Fruit fly (Drosophila melanogaster) whole organism, embryonic: ENCODE results near the gene CG14194.

ENCODE experiments used
- Asciz ChIP-seq: fragments of 200-800 bp; sonication (Bioruptor generic); optimal IDR thresholded peaks from 2 replicates; lab custom pipeline; 2017; ENCODE audit warnings: missing biosample characterization, mild to moderate bottlenecking, missing genetic modification characterization, missing genetic modification reagents
- Atf-2 ChIP-seq: fragments of 200-800 bp; sonication (Bioruptor generic); optimal IDR thresholded peaks from 2 replicates; lab custom pipeline; 2016; ENCODE audit warnings: missing biosample characterization, missing genetic modification characterization
- CG10274 ChIP-seq: fragments of 200-800 bp; sonication (Bioruptor generic); optimal IDR thresholded peaks from 3 replicates; lab custom pipeline; 2017; ENCODE audit warnings: missing biosample characterization, mild to moderate bottlenecking, missing genetic modification characterization
- CG10431 ChIP-seq: fragments of 200-800 bp; sonication (Bioruptor generic); optimal IDR thresholded peaks from 3 replicates; lab custom pipeline; 2018; ENCODE audit warnings: missing biosample characterization, mild to moderate bottlenecking, missing genetic modification characterization
- CG10654 ChIP-seq: fragments of 200-800 bp; sonication (Bioruptor generic); optimal IDR thresholded peaks from 2 replicates; lab custom pipeline; 2016; ENCODE audit warnings: missing biosample characterization, missing genetic modification characterization
- CG11085 ChIP-seq: fragments of 200-800 bp; sonication (Bioruptor generic); IDR thresholded peaks from 2 replicates; pipeline ENCODE4 v1.3.6; 2022; ENCODE audit warnings: missing biosample characterization, missing genetic modification characterization
- CG11504 ChIP-seq: fragments of 200-800 bp; sonication (Bioruptor generic); optimal IDR thresholded peaks from 3 replicates; lab custom pipeline; 2019; ENCODE audit warnings: missing biosample characterization, mild to moderate bottlenecking, missing genetic modification characterization, moderate library complexity
- CG11695 ChIP-seq: fragments of 200-800 bp; sonication (Bioruptor generic); IDR thresholded peaks from 3 replicates; pipeline ENCODE4 v1.3.6; 2022; ENCODE audit warnings: missing biosample characterization, missing genetic modification characterization
- CG12659 ChIP-seq: fragments of 200-800 bp; sonication (Bioruptor generic); optimal IDR thresholded peaks from 3 replicates; lab custom pipeline; 2017; ENCODE audit warnings: mild to moderate bottlenecking, missing biosample characterization, missing genetic modification reagents, missing genetic modification characterization
- CG13894 ChIP-seq: fragments of 200-800 bp; sonication (Bioruptor generic); optimal IDR thresholded peaks from 3 replicates; lab custom pipeline; 2018; ENCODE audit warnings: missing biosample characterization, mild to moderate bottlenecking, missing genetic modification characterization, moderate library complexity
- CG14667 ChIP-seq: fragments of 200-800 bp; sonication (Bioruptor generic); IDR thresholded peaks from 2 replicates; pipeline ENCODE4 v1.3.6; 2022; ENCODE audit warnings: missing biosample characterization, missing genetic modification characterization
- CG17359 ChIP-seq: fragments of 200-800 bp; sonication (Bioruptor generic); optimal IDR thresholded peaks from 3 replicates; lab custom pipeline; 2018; ENCODE audit warnings: missing biosample characterization, mild to moderate bottlenecking, missing genetic modification characterization, moderate library complexity
- CG17568 ChIP-seq: fragments of 200-800 bp; sonication (Bioruptor generic); optimal IDR thresholded peaks from 2 replicates; lab custom pipeline; 2018; ENCODE audit warnings: missing biosample characterization, mild to moderate bottlenecking, missing genetic modification characterization, moderate library complexity
- CG18599 ChIP-seq: fragments of 200-800 bp; sonication (Bioruptor generic); optimal IDR thresholded peaks from 3 replicates; lab custom pipeline; 2017; ENCODE audit warnings: missing biosample characterization, missing genetic modification characterization, mild to moderate bottlenecking, moderate library complexity, missing genetic modification reagents
- CG2889 ChIP-seq: fragments of 200-800 bp; sonication (Bioruptor generic); IDR thresholded peaks from 3 replicates; pipeline ENCODE4 v1.3.6; 2022; ENCODE audit warnings: missing biosample characterization, missing genetic modification characterization
- CG32532 ChIP-seq: fragments of 200-800 bp; sonication (Bioruptor generic); IDR thresholded peaks from 2 replicates; pipeline ENCODE4 v1.3.6; 2022; ENCODE audit warnings: missing biosample characterization, missing genetic modification characterization
- CG3281 ChIP-seq: fragments of 200-800 bp; sonication (Bioruptor generic); optimal IDR thresholded peaks from 3 replicates; lab custom pipeline; 2017; ENCODE audit warnings: missing biosample characterization, mild to moderate bottlenecking, missing genetic modification characterization
- CG34224 ChIP-seq: fragments of 200-800 bp; sonication (Bioruptor generic); IDR thresholded peaks from 3 replicates; pipeline ENCODE4 v1.3.6; 2022; ENCODE audit warnings: missing biosample characterization, missing genetic modification characterization; ENCODE audit not compliant: partially characterized antibody
- CG34376 ChIP-seq: fragments of 200-800 bp; sonication (Bioruptor generic); optimal IDR thresholded peaks from 2 replicates; lab custom pipeline; 2018; ENCODE audit warnings: missing biosample characterization, mild to moderate bottlenecking, missing genetic modification characterization
- CG4360 ChIP-seq: fragments of 200-800 bp; sonication (Bioruptor generic); IDR thresholded peaks from 2 replicates; pipeline ENCODE4 v1.3.6; 2022; ENCODE audit warnings: missing biosample characterization, missing genetic modification characterization
- CG6654 ChIP-seq: fragments of 200-800 bp; sonication (Bioruptor generic); optimal IDR thresholded peaks from 2 replicates; lab custom pipeline; 2017; ENCODE audit warnings: missing biosample characterization, mild to moderate bottlenecking, missing genetic modification characterization
- CG6765 ChIP-seq: fragments of 200-800 bp; sonication (Bioruptor generic); optimal IDR thresholded peaks from 3 replicates; lab custom pipeline; 2017; ENCODE audit warnings: missing biosample characterization, mild to moderate bottlenecking, missing genetic modification characterization
- CG8924 ChIP-seq: fragments of 200-800 bp; optimal IDR thresholded peaks from 3 replicates; lab custom pipeline; 2019; ENCODE audit warnings: missing biosample characterization, mild to moderate bottlenecking, missing genetic modification characterization, moderate library complexity
- CG8944 ChIP-seq: fragments of 200-800 bp; sonication (Bioruptor generic); optimal IDR thresholded peaks from 3 replicates; lab custom pipeline; 2016; ENCODE audit warnings: missing biosample characterization, missing genetic modification characterization
- D19B ChIP-seq: fragments of 200-800 bp; sonication (Bioruptor generic); optimal IDR thresholded peaks from 2 replicates; lab custom pipeline; 2017; ENCODE audit warnings: missing biosample characterization, mild to moderate bottlenecking, missing genetic modification characterization
- Fer1 ChIP-seq: fragments of 200-800 bp; sonication (Bioruptor generic); optimal IDR thresholded peaks from 2 replicates; lab custom pipeline; 2017; ENCODE audit warnings: missing biosample characterization, mild to moderate bottlenecking, missing genetic modification characterization
- HLHmδ ChIP-seq: fragments of 200-800 bp; sonication (Bioruptor generic); optimal IDR thresholded peaks from 2 replicates; lab custom pipeline; 2018; ENCODE audit warnings: missing biosample characterization, mild to moderate bottlenecking, missing genetic modification characterization, moderate library complexity
- HmgD ChIP-seq: fragments of 200-800 bp; sonication (Bioruptor generic); optimal IDR thresholded peaks from 3 replicates; lab custom pipeline; 2016; ENCODE audit warnings: missing biosample characterization, missing genetic modification characterization
- Hr51 ChIP-seq, 2 experiments: fragments of 200-800 bp; sonication (Bioruptor generic); optimal IDR thresholded peaks; 2 replicates in 1 of 2; 3 replicates in 1 of 2; lab custom pipeline; 2016 to 2018; ENCODE audit warnings: missing biosample characterization in 2 of 2, missing genetic modification characterization in 2 of 2, mild to moderate bottlenecking in 1 of 2, moderate library complexity in 1 of 2
- Myb ChIP-seq: fragments of 200-800 bp; sonication (Bioruptor generic); optimal IDR thresholded peaks from 2 replicates; lab custom pipeline; 2016; ENCODE audit warnings: missing biosample characterization, missing genetic modification characterization
- NK7.1 ChIP-seq: fragments of 200-800 bp; sonication (Bioruptor generic); optimal IDR thresholded peaks from 3 replicates; lab custom pipeline; 2016; ENCODE audit warnings: missing biosample characterization, missing genetic modification characterization
- Oli ChIP-seq: fragments of 200-800 bp; sonication (Bioruptor generic); optimal IDR thresholded peaks from 2 replicates; lab custom pipeline; 2018; ENCODE audit warnings: missing biosample characterization, mild to moderate bottlenecking, missing genetic modification characterization, moderate library complexity
- Optix ChIP-seq: fragments of 200-800 bp; sonication (Bioruptor generic); IDR thresholded peaks from 3 replicates; pipeline ENCODE4 v1.3.6; 2022; ENCODE audit warnings: missing biosample characterization, missing genetic modification characterization
- Sin3A ChIP-seq: fragments of >200 bp; optimal IDR thresholded peaks from 2 replicates; lab custom pipeline; 2018
- Tbp ChIP-seq: fragments of >200 bp; optimal IDR thresholded peaks from 2 replicates; lab custom pipeline; 2018; ENCODE audit warnings: missing biosample characterization, missing genetic modification characterization
- Xrp1 ChIP-seq: fragments of 200-800 bp; sonication (Bioruptor generic); IDR thresholded peaks from 2 replicates; pipeline ENCODE4 v1.3.6; 2022; ENCODE audit warnings: missing biosample characterization, missing genetic modification characterization
- YL-1 ChIP-seq: fragments of 200-800 bp; sonication (Bioruptor generic); optimal IDR thresholded peaks from 3 replicates; lab custom pipeline; 2017; ENCODE audit warnings: missing biosample characterization, mild to moderate bottlenecking, missing genetic modification characterization
- bcd ChIP-seq: fragments of 200-800 bp; sonication (Bioruptor generic); optimal IDR thresholded peaks from 2 replicates; lab custom pipeline; 2017; ENCODE audit warnings: missing biosample characterization, mild to moderate bottlenecking, missing genetic modification characterization
- cad ChIP-seq: fragments of >200 bp; optimal IDR thresholded peaks from 2 replicates; lab custom pipeline; 2017; ENCODE audit warnings: missing biosample characterization, missing genetic modification characterization
- dm ChIP-seq: fragments of 200-800 bp; sonication (Bioruptor generic); optimal IDR thresholded peaks from 3 replicates; lab custom pipeline; 2016; ENCODE audit warnings: missing biosample characterization, missing genetic modification characterization
- ems ChIP-seq: fragments of 200-800 bp; sonication (Bioruptor generic); optimal IDR thresholded peaks from 3 replicates; lab custom pipeline; 2016; ENCODE audit warnings: missing biosample characterization, missing genetic modification characterization
- ken ChIP-seq: fragments of 200-800 bp; sonication (Bioruptor generic); IDR thresholded peaks from 3 replicates; pipeline ENCODE4 v1.3.6; 2022; ENCODE audit warnings: missing biosample characterization, missing genetic modification characterization
- luna ChIP-seq: fragments of 200-800 bp; sonication (Bioruptor generic); optimal IDR thresholded peaks from 2 replicates; lab custom pipeline; 2016; ENCODE audit warnings: missing biosample characterization, missing genetic modification characterization
- mld ChIP-seq: fragments of 200-800 bp; sonication (Bioruptor generic); IDR thresholded peaks from 3 replicates; pipeline ENCODE4 v1.3.6; 2022; ENCODE audit warnings: missing biosample characterization, missing genetic modification characterization; ENCODE audit not compliant: partially characterized antibody
- nerfin-1 ChIP-seq: fragments of 200-800 bp; sonication (Bioruptor generic); optimal IDR thresholded peaks from 3 replicates; lab custom pipeline; 2019; ENCODE audit warnings: missing biosample characterization, mild to moderate bottlenecking, missing genetic modification characterization, moderate library complexity
- pnt ChIP-seq: fragments of 200-800 bp; sonication (Bioruptor generic); optimal IDR thresholded peaks from 3 replicates; lab custom pipeline; 2016; ENCODE audit warnings: missing biosample characterization, missing genetic modification characterization
- sc ChIP-seq, 3 experiments: fragments of >200 bp in 2 of 3; fragments of 200-800 bp in 1 of 3; sonication (Bioruptor generic) in 1 of 3; optimal IDR thresholded peaks; 2 replicates in 2 of 3; 3 replicates in 1 of 3; lab custom pipeline; 2017; ENCODE audit warnings: mild to moderate bottlenecking in 1 of 3, missing biosample characterization in 1 of 3, missing genetic modification characterization in 1 of 3, missing genetic modification reagents in 1 of 3
- slp2 ChIP-seq: fragments of 200-800 bp; sonication (Bioruptor generic); optimal IDR thresholded peaks from 2 replicates; lab custom pipeline; 2016; ENCODE audit warnings: missing biosample characterization, missing genetic modification characterization
- trh ChIP-seq: fragments of 200-800 bp; sonication (Bioruptor generic); optimal IDR thresholded peaks from 2 replicates; lab custom pipeline; 2016; ENCODE audit warnings: missing biosample characterization, missing genetic modification characterization

The CG14194 gene

DNA sequence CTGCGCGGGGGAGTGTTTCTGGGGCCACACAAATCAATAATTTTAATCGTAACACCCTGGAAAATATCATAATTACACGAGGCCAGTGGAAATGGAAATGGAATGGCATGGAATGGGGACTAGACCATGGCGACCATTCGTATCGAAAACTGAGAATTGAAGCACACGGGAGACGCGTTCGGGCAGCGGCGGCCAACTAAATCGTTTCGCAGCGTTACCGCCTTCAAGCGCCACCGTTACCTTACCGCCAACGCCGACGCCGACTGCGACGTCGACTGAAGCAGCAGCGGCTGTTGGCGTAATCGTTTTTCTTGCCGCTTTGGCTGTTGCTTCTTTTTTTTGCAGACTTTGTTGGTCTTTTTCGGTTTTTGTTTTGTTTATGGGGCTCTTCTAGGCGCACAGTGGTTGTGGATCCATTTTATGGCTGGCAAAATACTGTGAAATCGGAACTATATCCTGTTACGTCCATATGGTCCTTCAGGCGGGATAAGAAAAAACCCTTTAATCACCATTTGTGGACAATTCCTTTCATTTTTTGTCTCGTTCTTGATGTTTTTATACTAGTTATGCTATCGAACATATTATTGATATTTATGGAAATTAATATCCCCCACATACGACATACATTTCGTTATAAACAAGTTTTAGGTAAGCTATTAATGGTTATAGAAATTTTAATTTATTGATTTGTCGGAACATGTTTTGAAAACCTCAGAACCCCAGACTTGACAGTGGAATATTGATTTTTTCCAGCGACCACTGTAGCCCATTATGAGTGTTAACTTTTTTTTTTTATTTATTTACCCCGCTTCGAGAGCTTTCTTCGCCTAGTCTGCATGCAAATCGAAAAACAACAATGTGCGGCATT is 28.0 kb upstream of the CG14194 start (continued):
- TF ChIP-seq Optix (GFP tag; lab: Robert Waterston, UW) (no peak), CG8924 (no peak), CG17359 (tag; lab: Kevin White, UChicago) (no peak), sc (optimal IDR thresholded peaks at IDR 0.05; lab: Kevin White, UChicago) (no peak), sc (GFP tag; optimal IDR thresholded peaks at IDR 0.05; lab: Kevin White, UChicago) (no peak), NK7.1 (GFP tag; lab: Kevin White, UChicago) (no peak), dm (GFP tag; lab: Kevin White, UChicago) (no peak), Atf-2 (GFP tag; lab: Kevin White, UChicago) (no peak), cad (GFP tag; lab: Kevin White, UChicago) (no peak), CG8944 (no peak), trh (no peak), CG12659 (GFP tag; lab: Kevin White, UChicago) (no peak), HmgD (GFP tag; lab: Kevin White, UChicago) (no peak), CG6654 (GFP tag; lab: Kevin White, UChicago) (no peak), Xrp1 (no peak), CG34224 (GFP tag; lab: Robert Waterston, UW) (no peak), CG3281 (peak; percentile 17), HLHmδ (GFP tag; lab: Kevin White, UChicago) (no peak), ems (no peak), CG11085 (GFP tag; lab: Robert Waterston, UW) (no peak), CG13894 (tag; lab: Kevin White, UChicago) (peak; percentile 6), CG11504 (peak; percentile 49), bcd (GFP tag; lab: Kevin White, UChicago) (no peak), slp2 (GFP tag; lab: Kevin White, UChicago) (no peak), CG34376 (GFP tag; lab: Kevin White, UChicago) (no peak), CG2889 (GFP tag; lab: Robert Waterston, UW) (no peak), YL-1 (GFP tag; lab: Kevin White, UChicago) (no peak), Fer1 (GFP tag; lab: Kevin White, UChicago) (no peak), CG18599 (GFP tag; lab: Kevin White, UChicago) (no peak), CG4360 (GFP tag; lab: Robert Waterston, UW) (no peak), CG6765 (GFP tag; lab: Kevin White, UChicago) (no peak), luna (no peak), CG17568 (GFP tag; lab: Kevin White, UChicago) (no peak), Tbp (no peak), Myb (GFP tag; lab: Kevin White, UChicago) (no peak), CG32532 (no peak), CG14667 (GFP tag; lab: Robert Waterston, UW) (peak; percentile 35; the same call in 1 of the 2 replicates), CG11695 (GFP tag; lab: Robert Waterston, UW) (peak; percentile 10; the same call in 1 of the 3 replicates), Asciz (peak; percentile 0), CG10274 (GFP tag; lab: Kevin White, UChicago) (no peak), Oli (peak; percentile 41), ken (no peak), mld (GFP tag; lab: Robert Waterston, UW) (no peak), CG10654 (GFP tag; lab: Kevin White, UChicago) (no peak), CG10431 (GFP tag; lab: Kevin White, UChicago) (no peak), D19B (GFP tag; lab: Kevin White, UChicago) (no peak), Hr51 (GFP tag; optimal IDR thresholded peaks at IDR 0.05; lab: Kevin White, UChicago) (peak in 1 of 2 experiments; percentile 28), Sin3A (lab: Kevin White, UChicago) (no peak), nerfin-1 (tag; lab: Kevin White, UChicago) (no peak), pnt (GFP tag; lab: Kevin White, UChicago) (no peak)
